Fruit fly (Drosophila melanogaster): Measurements from ENCODE around the gene CG1662.

The CG1662 gene

DNA sequence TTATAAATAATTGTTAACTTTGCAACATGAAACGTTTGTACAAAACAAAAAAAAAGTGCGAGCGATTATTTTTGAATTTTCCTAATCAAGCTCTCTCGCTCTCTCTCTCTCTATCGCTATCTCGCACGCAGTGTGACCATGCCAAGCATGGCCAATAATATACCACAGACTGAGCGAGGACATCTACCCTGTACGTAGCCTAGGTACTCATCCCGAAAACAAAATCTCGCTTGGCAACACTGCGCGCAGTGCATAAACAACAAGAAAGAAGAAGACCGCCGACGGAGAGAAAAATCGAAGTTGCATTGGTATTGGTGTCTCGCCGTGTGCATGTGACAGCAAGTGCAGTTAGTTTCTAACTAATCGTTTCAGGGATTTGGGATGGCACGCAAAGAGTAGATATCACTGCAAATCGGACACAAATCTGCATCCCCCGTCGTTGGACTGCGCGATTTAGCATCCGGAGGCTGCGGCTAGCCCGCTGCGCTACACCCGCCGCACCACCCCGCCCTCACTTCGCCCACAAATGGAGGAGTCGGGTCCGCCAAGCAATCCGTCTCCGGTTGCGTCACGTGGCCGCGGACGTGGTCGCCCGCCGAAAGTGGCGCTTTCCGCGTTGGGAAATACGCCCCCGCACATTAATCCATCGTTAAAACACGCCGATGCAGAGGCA lies 25.7 kb downstream of the CG1662 start, which contains the start of the genes CG1998 and Set2 (continued):
- TF ChIP-seq gro (GFP tag; optimal IDR thresholded peaks at IDR 0.05) (peak; percentile 68), CG13775 (GFP tag; optimal IDR thresholded peaks at IDR 0.05) (peak; percentile 22), CG9727 (GFP tag; optimal IDR thresholded peaks at IDR 0.05) (peak; percentile 28), CG15073 (GFP tag; optimal IDR thresholded peaks at IDR 0.05) (no peak), CG12391 (tag; optimal IDR thresholded peaks at IDR 0.05) (peak; percentile 41), CG9609 (GFP tag; optimal IDR thresholded peaks at IDR 0.05) (peak; percentile 38), Dll (GFP tag; IDR thresholded peaks at IDR 0.05; ENCODE audit: partially characterized antibody) (0 out of 4 replicates have a peak, but pooled peaks have one; percentile 41), CG15269 (tag; optimal IDR thresholded peaks at IDR 0.05) (no peak), CG31365 (tag; optimal IDR thresholded peaks at IDR 0.05) (peak; percentile 28), dpn (GFP tag; optimal IDR thresholded peaks at IDR 0.05) (peak in 1 of 2 experiments; percentile 47), Dbx (GFP tag; IDR thresholded peaks at IDR 0.05) (peak; percentile 38; the same call in 1 of the 3 replicates), bbx (GFP tag; IDR thresholded peaks at IDR 0.05; ENCODE audit: partially characterized antibody) (peak; percentile 27; the same call in 1 of the 2 replicates), grau (tag; optimal IDR thresholded peaks at IDR 0.05) (peak; percentile 37), Dip3 (GFP tag; optimal IDR thresholded peaks at IDR 0.05) (no peak), CG8089 (GFP tag; optimal IDR thresholded peaks at IDR 0.05) (no peak), pan (optimal IDR thresholded peaks at IDR 0.05) (no peak), pan (GFP tag; optimal IDR thresholded peaks at IDR 0.05 in 1 of 2, IDR thresholded peaks at IDR 0.05 in 1 of 2) (peak in 1 of 2 experiments; percentile 34), gfzf (GFP tag; optimal IDR thresholded peaks at IDR 0.05) (peak; percentile 98), ssp (GFP tag; IDR thresholded peaks at IDR 0.05) (0 out of 2 replicates have a peak, but pooled peaks have one; percentile 22), CG17385 (GFP tag; optimal IDR thresholded peaks at IDR 0.05) (peak; percentile 98), CG15514 (GFP tag; optimal IDR thresholded peaks at IDR 0.05) (peak; percentile 84), CG12071 (GFP tag; optimal IDR thresholded peaks at IDR 0.05) (no peak), CrebB (tag; optimal IDR thresholded peaks at IDR 0.05) (peak; percentile 19), CG2199 (GFP tag; IDR thresholded peaks at IDR 0.05) (peak; percentile 44; the same call in 1 of the 3 replicates)

DNA sequence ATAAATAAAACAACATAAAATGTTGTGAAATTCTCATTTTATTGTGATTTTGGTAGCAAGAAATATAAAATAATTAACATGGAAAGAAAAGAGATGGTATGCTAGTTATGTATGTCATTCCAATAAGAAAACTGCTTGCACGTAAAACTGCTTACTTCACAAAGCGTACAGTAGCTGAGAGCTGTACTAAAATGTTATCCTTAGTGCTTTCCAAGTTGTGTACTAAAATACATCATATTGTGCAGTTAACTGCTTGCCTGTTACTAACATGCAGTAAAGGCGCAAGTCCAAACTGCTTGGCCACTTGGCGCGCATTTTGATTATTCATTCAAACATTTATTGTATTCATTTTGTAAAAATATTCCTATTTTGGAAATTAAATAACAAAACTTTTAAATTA lies 33.7 kb downstream of the CG1662 start:
- TF ChIP-seq CG13123 (GFP tag; optimal IDR thresholded peaks at IDR 0.05): no peak
- peak; percentile 41 for TF ChIP-seq nmo (GFP tag; optimal IDR thresholded peaks at IDR 0.05)
- no peak for TF ChIP-seq CG16779 (GFP tag; IDR thresholded peaks at IDR 0.05)
- TF ChIP-seq Pdp1 (GFP tag; optimal IDR thresholded peaks at IDR 0.05): peak in 1 of 2 experiments; percentile 73
- TF ChIP-seq CG15514 (GFP tag; optimal IDR thresholded peaks at IDR 0.05): peak; percentile 21
- peak; percentile 31; the same call in 1 of the 3 replicates for TF ChIP-seq Opbp (GFP tag; IDR thresholded peaks at IDR 0.05; ENCODE audit: partially characterized antibody)
- peak; percentile 45 for TF ChIP-seq zen (tag; optimal IDR thresholded peaks at IDR 0.05)
- peak; percentile 29 for TF ChIP-seq pzg (GFP tag; optimal IDR thresholded peaks at IDR 0.05)
- TF ChIP-seq br (optimal IDR thresholded peaks at IDR 0.05): no peak
- TF ChIP-seq CG42726 (GFP tag; IDR thresholded peaks at IDR 0.05; ENCODE audit: partially characterized antibody): peak; percentile 32; the same call in 1 of the 2 replicates
- peak; percentile 13 for TF ChIP-seq gfzf (GFP tag; optimal IDR thresholded peaks at IDR 0.05)
- peak; percentile 11 for TF ChIP-seq Sry-δ (GFP tag; optimal IDR thresholded peaks at IDR 0.05)
- no peak for TF ChIP-seq CG32532 (GFP tag; IDR thresholded peaks at IDR 0.05)
- TF ChIP-seq CG14710 (tag; optimal IDR thresholded peaks at IDR 0.05): peak; percentile 24
- TF ChIP-seq Hr3 (GFP tag; optimal IDR thresholded peaks at IDR 0.05): peak; percentile 19
- TF ChIP-seq HmgZ (tag; optimal IDR thresholded peaks at IDR 0.05): peak; percentile 21
- TF ChIP-seq CG8290 (GFP tag; optimal IDR thresholded peaks at IDR 0.05): peak; percentile 49
- no peak for TF ChIP-seq CG8290 (tag; optimal IDR thresholded peaks at IDR 0.05)
- TF ChIP-seq CoRest (tag; optimal IDR thresholded peaks at IDR 0.05): peak; percentile 31
- TF ChIP-seq seq (GFP tag; IDR thresholded peaks at IDR 0.05): no peak
- TF ChIP-seq BEAF-32 (GFP tag; optimal IDR thresholded peaks at IDR 0.05): peak; percentile 11
- no peak for TF ChIP-seq CG3407 (GFP tag; optimal IDR thresholded peaks at IDR 0.05)
- TF ChIP-seq Dad (GFP tag; optimal IDR thresholded peaks at IDR 0.05): no peak
- TF ChIP-seq H15 (GFP tag; IDR thresholded peaks at IDR 0.05): no peak
- TF ChIP-seq CTCF (GFP tag; optimal IDR thresholded peaks at IDR 0.05): peak; percentile 65
- peak; percentile 42; the same call in 1 of the 3 replicates for TF ChIP-seq knrl (GFP tag; IDR thresholded peaks at IDR 0.05; ENCODE audit: partially characterized antibody)
- TF ChIP-seq CG31365 (tag; optimal IDR thresholded peaks at IDR 0.05): peak; percentile 99
- peak; percentile 16; the same call in 1 of the 2 replicates for TF ChIP-seq bbx (GFP tag; IDR thresholded peaks at IDR 0.05; ENCODE audit: partially characterized antibody)
- peak; percentile 30 for TF ChIP-seq trem (tag; optimal IDR thresholded peaks at IDR 0.05)

All from whole organism, embryonic.